Worm (Caenorhabditis elegans): ENCODE data around the gene fipr-9.

- TF ChIP-seq lin-13 (tag; optimal IDR thresholded peaks at IDR 0.05) (no peak), unc-120 (tag; optimal IDR thresholded peaks at IDR 0.05; ENCODE audit: poor library complexity, severe bottlenecking) (no peak), ztf-11 (tag; optimal IDR thresholded peaks at IDR 0.05) (no peak), elt-3 (tag; optimal IDR thresholded peaks at IDR 0.05) (no peak), pha-4 (tag; optimal IDR thresholded peaks at IDR 0.05) (no peak), nhr-12 (tag; optimal IDR thresholded peaks at IDR 0.05) (no peak), mep-1 (tag; optimal IDR thresholded peaks at IDR 0.05) (no peak), unc-62 (GFP tag; optimal IDR thresholded peaks at IDR 0.05) (no peak), snpc-4 (tag; optimal IDR thresholded peaks at IDR 0.05) (no peak), lsy-2 (tag; optimal IDR thresholded peaks at IDR 0.05) (no peak), mab-5 (tag; optimal IDR thresholded peaks at IDR 0.05) (no peak)
Observed at ce11 chrV:10173653-10174052, 47.8 kb upstream of the fipr-9 start, which contains the start of gene egl-3.

Data from whole organism, mixed stage, embryonic.